Worm (Caenorhabditis elegans) whole organism, L1 larva: ENCODE results near the gene C12D5.10.

Experiments used
- F16B12.6 ChIP-seq: fragments of 150-350 bp; optimal IDR thresholded peaks from 2 replicates; lab custom pipeline; 2014; ENCODE audit warnings: missing biosample characterization, missing genetic modification characterization
- aha-1 ChIP-seq: fragments of 150-350 bp; optimal IDR thresholded peaks from 2 replicates; lab custom pipeline; 2014; ENCODE audit warnings: missing biosample characterization, missing genetic modification characterization
- aly-2 ChIP-seq: fragments of 150-350 bp; optimal IDR thresholded peaks from 2 replicates; lab custom pipeline; 2014; ENCODE audit warnings: missing biosample characterization, missing genetic modification characterization
- ama-1 ChIP-seq: fragments of 150-350 bp; optimal IDR thresholded peaks from 2 replicates; lab custom pipeline; 2014
- blmp-1 ChIP-seq: fragments of 150-350 bp; optimal IDR thresholded peaks from 2 replicates; lab custom pipeline; 2014; ENCODE audit warnings: missing biosample characterization, missing genetic modification characterization
- ceh-8 ChIP-seq: fragments of 200-800 bp; sonication (Bioruptor generic); optimal IDR thresholded peaks from 2 replicates; lab custom pipeline; 2018; ENCODE audit warnings: mild to moderate bottlenecking, missing genetic modification characterization, moderate library complexity, missing compliant biosample characterization
- ceh-82 ChIP-seq, 3 experiments: fragments of 150-350 bp in 1 of 3; sonication (generic microtip) in 2 of 3; optimal IDR thresholded peaks; 2 replicates each; lab custom pipeline; 2014 to 2017; ENCODE audit warnings: missing biosample characterization in 3 of 3, missing genetic modification characterization in 3 of 3
- ceh-88 ChIP-seq: fragments of 200-800 bp; sonication (Bioruptor generic); IDR thresholded peaks from 2 replicates; pipeline ENCODE4 v1.3.6; 2022; ENCODE audit warnings: missing genetic modification characterization, missing compliant biosample characterization
- ceh-90 ChIP-seq: sonication (generic microtip); optimal IDR thresholded peaks from 2 replicates; lab custom pipeline; 2016; ENCODE audit warnings: missing genetic modification characterization, missing compliant biosample characterization
- ces-1 ChIP-seq: fragments of 150-350 bp; optimal IDR thresholded peaks from 2 replicates; lab custom pipeline; 2014; ENCODE audit warnings: missing biosample characterization, missing genetic modification reagents, missing genetic modification characterization
- dsc-1 ChIP-seq: sonication (generic microtip); optimal IDR thresholded peaks from 2 replicates; lab custom pipeline; 2016; ENCODE audit warnings: mild to moderate bottlenecking, missing genetic modification characterization, missing compliant biosample characterization
- efl-1 ChIP-seq, 4 experiments: fragments of 150-350 bp; optimal IDR thresholded peaks in 3 of 4; peaks in 1 of 4; 1 replicate in 1 of 4; 2 replicates in 3 of 4; lab custom pipeline; 2014; ENCODE audit warnings: missing biosample characterization in 2 of 4, missing genetic modification characterization in 2 of 4, missing genetic modification reagents in 2 of 4
- egl-13 ChIP-seq: sonication (generic microtip); optimal IDR thresholded peaks from 2 replicates; lab custom pipeline; 2016; ENCODE audit warnings: missing genotype, missing genetic modification reagents, missing genetic modification characterization, missing compliant biosample characterization
- elt-2 ChIP-seq: sonication (generic microtip); optimal IDR thresholded peaks from 2 replicates; lab custom pipeline; 2016; ENCODE audit warnings: missing genetic modification characterization, mild to moderate bottlenecking, inconsistent platforms, missing compliant biosample characterization, missing genetic modification reagents
- elt-3 ChIP-seq, 6 experiments: fragments of 150-350 bp in 1 of 6; sonication (generic microtip); optimal IDR thresholded peaks; 2 replicates each; lab custom pipeline; 2017 to 2018; ENCODE audit warnings: missing biosample characterization in 6 of 6, missing genetic modification characterization in 6 of 6, inconsistent platforms in 1 of 6
- fos-1 ChIP-seq: fragments of 150-350 bp; optimal IDR thresholded peaks from 2 replicates; lab custom pipeline; 2014; ENCODE audit warnings: missing biosample characterization, missing genetic modification characterization
- grh-1 ChIP-seq: fragments of 200-800 bp; sonication (Bioruptor generic); IDR thresholded peaks from 2 replicates; pipeline ENCODE4 v1.3.6; 2022; ENCODE audit warnings: missing genetic modification reagents, missing genetic modification characterization, missing compliant biosample characterization
- hlh-4 ChIP-seq: sonication (generic microtip); optimal IDR thresholded peaks from 2 replicates; lab custom pipeline; 2016; ENCODE audit warnings: mild to moderate bottlenecking, missing genetic modification characterization, missing compliant biosample characterization
- hpl-2 ChIP-seq: fragments of 150-350 bp; optimal IDR thresholded peaks from 2 replicates; lab custom pipeline; 2014; ENCODE audit warnings: missing biosample characterization, missing genetic modification reagents, missing genetic modification characterization
- irx-1 ChIP-seq: sonication (generic microtip); optimal IDR thresholded peaks from 2 replicates; lab custom pipeline; 2016; ENCODE audit warnings: missing genetic modification characterization, missing compliant biosample characterization
- lin-14 ChIP-seq: fragments of 200-800 bp; sonication (Bioruptor generic); optimal IDR thresholded peaks from 2 replicates; lab custom pipeline; 2018; ENCODE audit warnings: mild to moderate bottlenecking, missing genetic modification characterization, moderate library complexity, missing compliant biosample characterization
- lin-15B ChIP-seq: fragments of 150-350 bp; sonication (generic microtip); optimal IDR thresholded peaks from 3 replicates; lab custom pipeline; 2014; ENCODE audit warnings: missing biosample characterization, missing genetic modification characterization
- lin-35 ChIP-seq, 2 experiments: fragments of 150-350 bp; optimal IDR thresholded peaks; 2 replicates each; lab custom pipeline; 2014; ENCODE audit warnings: missing biosample characterization in 2 of 2, missing genetic modification characterization in 2 of 2, missing genetic modification reagents in 2 of 2
- lsy-2 ChIP-seq, 2 experiments: fragments of 150-350 bp; optimal IDR thresholded peaks; 2 replicates each; lab custom pipeline; 2014; ENCODE audit warnings: missing biosample characterization in 2 of 2, missing genetic modification characterization in 2 of 2
- mdl-1 ChIP-seq, 2 experiments: fragments of 150-350 bp; optimal IDR thresholded peaks; 2 replicates each; lab custom pipeline; 2014 to 2017; ENCODE audit warnings: missing biosample characterization in 2 of 2, missing genetic modification characterization in 2 of 2, inconsistent platforms in 1 of 2
- mef-2 ChIP-seq: fragments of 150-350 bp; optimal IDR thresholded peaks from 2 replicates; lab custom pipeline; 2014; ENCODE audit warnings: missing biosample characterization, missing genetic modification characterization
- nhr-19 ChIP-seq: fragments of 200-800 bp; sonication (Bioruptor generic); conservative IDR thresholded peaks from 2 replicates; pipeline ENCODE4 v1.3.6; 2022; ENCODE audit warnings: missing genetic modification characterization, missing compliant biosample characterization
- nhr-20 ChIP-seq: sonication (generic microtip); optimal IDR thresholded peaks from 2 replicates; lab custom pipeline; 2016; ENCODE audit warnings: mild to moderate bottlenecking, missing genetic modification characterization, missing compliant biosample characterization
- nhr-28 ChIP-seq: fragments of 150-350 bp; optimal IDR thresholded peaks from 2 replicates; lab custom pipeline; 2014; ENCODE audit warnings: missing biosample characterization, missing genetic modification characterization
- nhr-47 ChIP-seq: sonication (generic microtip); optimal IDR thresholded peaks from 2 replicates; lab custom pipeline; 2016; ENCODE audit warnings: mild to moderate bottlenecking, missing genetic modification characterization, moderate library complexity, missing compliant biosample characterization
- nhr-76 ChIP-seq: sonication (generic microtip); optimal IDR thresholded peaks from 2 replicates; lab custom pipeline; 2017; ENCODE audit warnings: missing biosample characterization, missing genetic modification characterization
- nhr-77 ChIP-seq: fragments of 150-350 bp; optimal IDR thresholded peaks from 2 replicates; lab custom pipeline; 2014; ENCODE audit warnings: missing biosample characterization, missing genetic modification characterization
- nhr-85 ChIP-seq: sonication (generic microtip); peaks from one replicate; lab custom pipeline; 2016; ENCODE audit warnings: missing genetic modification characterization, inconsistent platforms, missing compliant biosample characterization
- nhr-90 ChIP-seq: sonication (generic microtip); optimal IDR thresholded peaks from 2 replicates; lab custom pipeline; 2016; ENCODE audit warnings: mild to moderate bottlenecking, missing genetic modification characterization, missing compliant biosample characterization; ENCODE audit not compliant: poor library complexity
- pqm-1 ChIP-seq: sonication (generic microtip); optimal IDR thresholded peaks from 3 replicates; lab custom pipeline; 2017; ENCODE audit warnings: missing biosample characterization, missing genetic modification characterization
- rnt-1 ChIP-seq: sonication (generic microtip); optimal IDR thresholded peaks from 2 replicates; lab custom pipeline; 2016; ENCODE audit warnings: mild to moderate bottlenecking, missing genetic modification characterization, moderate library complexity, missing compliant biosample characterization
- snu-23 ChIP-seq: sonication (generic microtip); optimal IDR thresholded peaks from 2 replicates; lab custom pipeline; 2016; ENCODE audit warnings: missing genetic modification characterization, missing compliant biosample characterization
- sptf-1 ChIP-seq: fragments of 150-350 bp; optimal IDR thresholded peaks from 2 replicates; lab custom pipeline; 2014; ENCODE audit warnings: missing biosample characterization, missing genetic modification characterization
- swsn-7 ChIP-seq: sonication (generic microtip); optimal IDR thresholded peaks from 2 replicates; lab custom pipeline; 2016; ENCODE audit warnings: missing genetic modification characterization, missing compliant biosample characterization
- tbx-2 ChIP-seq: sonication (generic microtip); optimal IDR thresholded peaks from 2 replicates; lab custom pipeline; 2016; ENCODE audit warnings: missing genetic modification characterization, missing compliant biosample characterization
- tlp-1 ChIP-seq: fragments of 150-350 bp; optimal IDR thresholded peaks from 2 replicates; lab custom pipeline; 2014; ENCODE audit warnings: missing biosample characterization, missing genetic modification characterization
- unc-98 ChIP-seq: fragments of 200-800 bp; sonication (Bioruptor generic); IDR thresholded peaks from 2 replicates; pipeline ENCODE4 v1.3.6; 2022; ENCODE audit warnings: missing genetic modification characterization, missing compliant biosample characterization
- xbp-1 ChIP-seq: sonication (generic microtip); optimal IDR thresholded peaks from 2 replicates; lab custom pipeline; 2016; ENCODE audit warnings: missing genetic modification characterization, missing compliant biosample characterization
- zip-4 ChIP-seq: fragments of 200-800 bp; sonication (Bioruptor generic); optimal IDR thresholded peaks from 2 replicates; lab custom pipeline; 2018; ENCODE audit warnings: mild to moderate bottlenecking, missing genetic modification characterization, moderate library complexity, missing compliant biosample characterization
- ztf-11 ChIP-seq, 2 experiments: sonication (generic microtip); optimal IDR thresholded peaks; 2 replicates each; lab custom pipeline; 2016 to 2017; ENCODE audit warnings: missing genetic modification characterization in 2 of 2, missing biosample characterization in 1 of 2, missing compliant biosample characterization in 1 of 2
- ztf-4 ChIP-seq: fragments of 150-350 bp; optimal IDR thresholded peaks from 2 replicates; lab custom pipeline; 2014; ENCODE audit warnings: missing biosample characterization, missing genetic modification characterization

The C12D5.10 gene

ce11 chrV:7730488-7730887 is 37.2 kb upstream of the C12D5.10 start (continued):
- TF ChIP-seq ceh-88 (GFP tag; lab: Robert Waterston, UW): peak; percentile 38; the same call in 1 of the 2 replicates
- TF ChIP-seq ceh-8: no peak
- no peak for TF ChIP-seq mef-2 (tag; lab: Kevin White, UChicago)
- peak; percentile 14 for TF ChIP-seq irx-1 (tag; lab: Kevin White, UChicago)
- TF ChIP-seq ces-1 (GFP tag; lab: Kevin White, UChicago): no peak
- peak; percentile 53 for TF ChIP-seq dsc-1 (tag; lab: Kevin White, UChicago)
- TF ChIP-seq ztf-4 (tag; lab: Kevin White, UChicago): peak; percentile 73
- TF ChIP-seq xbp-1 (tag; lab: Kevin White, UChicago): peak; percentile 32
- TF ChIP-seq snu-23 (GFP tag; lab: Kevin White, UChicago): peak; percentile 79
- no peak for TF ChIP-seq elt-2 (tag; lab: Kevin White, UChicago)
- no peak for TF ChIP-seq ceh-90 (tag; lab: Kevin White, UChicago)
- TF ChIP-seq nhr-77: peak; percentile 42
- peak; percentile 69 for TF ChIP-seq nhr-85 (tag; lab: Kevin White, UChicago)
- no peak for TF ChIP-seq hlh-4 (tag; lab: Kevin White, UChicago)
- no peak for TF ChIP-seq aly-2 (tag; lab: Kevin White, UChicago)
- TF ChIP-seq fos-1 (tag; lab: Kevin White, UChicago): peak; percentile 50
- TF ChIP-seq tbx-2: peak; percentile 32
- peak; percentile 49 for TF ChIP-seq nhr-19 (GFP tag; lab: Robert Waterston, UW)
- TF ChIP-seq sptf-1 (tag; lab: Kevin White, UChicago): no peak
- no peak for TF ChIP-seq F16B12.6 (tag; lab: Kevin White, UChicago)
- peak; percentile 59 for TF ChIP-seq nhr-47 (tag; lab: Kevin White, UChicago)
- peak; percentile 62 for TF ChIP-seq ama-1 (lab: Kevin White, UChicago)
- TF ChIP-seq swsn-7: peak; percentile 56
- TF ChIP-seq nhr-90: peak; percentile 66
- TF ChIP-seq aha-1 (tag; lab: Kevin White, UChicago): no peak
- TF ChIP-seq tlp-1: no peak
- TF ChIP-seq unc-98: no peak
- no peak for TF ChIP-seq nhr-28 (tag; lab: Kevin White, UChicago)
- TF ChIP-seq nhr-76 (tag; lab: Kevin White, UChicago): no peak
- peak in 2 of 3 experiments; percentile 28 to 30 for TF ChIP-seq ceh-82 (tag; optimal IDR thresholded peaks at IDR 0.05; lab: Kevin White, UChicago)
- no peak for TF ChIP-seq pqm-1 (tag; lab: Kevin White, UChicago)
- TF ChIP-seq lin-35 (GFP tag; optimal IDR thresholded peaks at IDR 0.05; lab: Kevin White, UChicago): peak; percentile 46 to 82
- peak; percentile 67 for TF ChIP-seq nhr-20 (tag; lab: Kevin White, UChicago)
- TF ChIP-seq egl-13: no peak
- TF ChIP-seq lsy-2 (tag; optimal IDR thresholded peaks at IDR 0.05; lab: Kevin White, UChicago): peak; percentile 26 to 66
- peak in 1 of 2 experiments; percentile 45 for TF ChIP-seq mdl-1 (tag; optimal IDR thresholded peaks at IDR 0.05; lab: Kevin White, UChicago)
- TF ChIP-seq ztf-11 (tag; optimal IDR thresholded peaks at IDR 0.05; lab: Kevin White, UChicago): no peak
- TF ChIP-seq hpl-2 (GFP tag; lab: Kevin White, UChicago): peak; percentile 55
- peak; percentile 49 for TF ChIP-seq lin-14
- TF ChIP-seq zip-4 (GFP tag; lab: Kevin White, UChicago): no peak
- TF ChIP-seq rnt-1: peak; percentile 19

- TF ChIP-seq lin-15B (tag; lab: Kevin White, UChicago) (no peak), ama-1 (lab: Kevin White, UChicago) (no peak), grh-1 (GFP tag; lab: Robert Waterston, UW) (no peak; the same call in 1 of the 2 replicates), ceh-88 (GFP tag; lab: Robert Waterston, UW) (no peak), sptf-1 (tag; lab: Kevin White, UChicago) (no peak), elt-3 (tag; optimal IDR thresholded peaks at IDR 0.05; lab: Kevin White, UChicago) (peak in 1 of 6 experiments; percentile 18), efl-1 (optimal IDR thresholded peaks at IDR 0.05; lab: Kevin White, UChicago) (no peak), efl-1 (GFP tag; optimal IDR thresholded peaks at IDR 0.05 in 1 of 2; lab: Kevin White, UChicago) (peak in 1 of 2 experiments; percentile 37), blmp-1 (tag; lab: Kevin White, UChicago) (peak; percentile 79), nhr-85 (tag; lab: Kevin White, UChicago) (peak; percentile 87)
Observed at ce11 chrV:7728679-7729027, 35.4 kb upstream of the C12D5.10 start, which contains the start of gene Y97E10C.1. TSS of gene Y97E10C.1 (plus strand) at chrV:7728879.
